Worm (Caenorhabditis elegans): ENCODE measurements around the gene cal-3.

The cal-3 gene

DNA sequence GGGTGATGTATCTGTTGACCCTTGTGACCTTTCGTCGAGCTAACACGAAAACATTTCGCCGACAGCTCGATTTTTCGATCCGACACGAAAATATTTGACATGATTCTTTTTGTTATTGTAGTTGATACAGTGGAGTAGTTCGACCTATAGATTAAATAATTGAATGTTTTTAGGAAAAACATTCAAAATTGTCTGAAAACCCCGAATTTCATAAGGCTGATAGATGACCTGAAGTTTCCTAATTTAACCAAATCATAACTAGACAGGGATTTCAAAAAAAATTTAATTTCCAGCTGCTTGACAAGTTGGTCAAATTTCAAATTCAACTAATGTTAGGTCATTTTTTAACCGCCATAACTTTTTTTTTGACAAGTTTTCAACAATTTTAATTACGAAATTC is at the start of gene cal-3:
TSS of gene cal-3 (minus strand) at position 101 of the 400 bp plus-strand sequence.
- no peak for TF ChIP-seq pha-2 (tag; optimal IDR thresholded peaks at IDR 0.05)

ce11 chrIV:3881119-3881518 is 46.2 kb upstream of the cal-3 start, which contains the start of the genes F37C4.8 and oac-23:
Gene F37C4.8, minus strand, starts transcription at chrIV:3881219.
Gene oac-23, plus strand, starts transcription at chrIV:3881441.
- TF ChIP-seq mec-3 (tag; optimal IDR thresholded peaks at IDR 0.05; ENCODE audit: borderline replicate concordance) (no peak), rnt-1 (tag; optimal IDR thresholded peaks at IDR 0.05) (no peak), ceh-14 (tag; optimal IDR thresholded peaks at IDR 0.05) (no peak), unc-42 (tag; optimal IDR thresholded peaks at IDR 0.05) (no peak), ceh-24 (tag; optimal IDR thresholded peaks at IDR 0.05) (no peak), ama-1 (optimal IDR thresholded peaks at IDR 0.05) (no peak), ztf-16 (tag; optimal IDR thresholded peaks at IDR 0.05) (no peak), sdc-2 (tag; optimal IDR thresholded peaks at IDR 0.05) (no peak), ets-4 (tag; optimal IDR thresholded peaks at IDR 0.05) (no peak), fkh-6 (tag; optimal IDR thresholded peaks at IDR 0.05) (no peak), ceh-9 (tag; optimal IDR thresholded peaks at IDR 0.05) (no peak), ceh-22 (tag; optimal IDR thresholded peaks at IDR 0.05) (no peak), lim-6 (tag; optimal IDR thresholded peaks at IDR 0.05) (no peak), ceh-19 (GFP tag; optimal IDR thresholded peaks at IDR 0.05) (no peak), madf-2 (tag; optimal IDR thresholded peaks at IDR 0.05) (no peak), ceh-45 (GFP tag; IDR thresholded peaks at IDR 0.05) (no peak), zip-5 (tag; optimal IDR thresholded peaks at IDR 0.05) (no peak), hlh-30 (tag; optimal IDR thresholded peaks at IDR 0.05; ENCODE audit: insufficient read depth) (no peak), ttx-3 (tag; optimal IDR thresholded peaks at IDR 0.05) (no peak), T23F11.4 (GFP tag; optimal IDR thresholded peaks at IDR 0.05) (no peak)

DNA sequence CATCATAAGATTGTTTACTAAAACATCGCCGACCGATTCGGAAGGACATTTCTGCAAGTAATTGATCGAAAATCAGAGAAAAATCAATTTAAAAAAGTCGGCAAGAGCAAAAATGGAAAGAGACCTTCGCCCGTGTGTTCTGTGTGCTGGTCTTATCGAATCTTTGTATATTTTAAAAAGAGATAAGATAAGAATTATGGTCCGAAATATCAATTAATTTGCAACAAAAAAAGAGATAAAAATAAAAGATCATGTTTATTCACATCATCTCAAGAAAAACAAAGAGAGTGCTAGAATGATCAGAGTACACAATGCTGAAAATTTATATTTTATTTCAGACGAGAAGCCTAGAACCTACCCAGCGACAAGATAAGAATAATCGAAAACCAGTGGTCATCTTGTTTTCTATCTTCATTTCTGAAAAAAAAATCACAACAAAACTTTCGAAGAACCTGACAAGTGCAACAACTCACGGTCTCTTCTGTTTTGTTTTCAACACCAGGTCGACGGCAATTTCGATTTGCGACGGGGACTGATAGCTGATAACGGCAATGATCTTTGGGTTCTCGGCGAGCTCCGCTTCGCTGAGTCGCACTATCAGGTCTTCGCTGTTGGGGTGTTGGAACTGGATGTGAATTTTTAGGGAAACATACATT is 43.4 kb upstream of the cal-3 start, which contains the start of gene F37C4.6:
TSS of gene F37C4.6 (minus strand) at position 51 of the 656 bp plus-strand sequence.
- peak; percentile 71 for TF ChIP-seq elt-2 (tag; optimal IDR thresholded peaks at IDR 0.05)
- TF ChIP-seq ahr-1 (tag; optimal IDR thresholded peaks at IDR 0.05), result no peak

DNA sequence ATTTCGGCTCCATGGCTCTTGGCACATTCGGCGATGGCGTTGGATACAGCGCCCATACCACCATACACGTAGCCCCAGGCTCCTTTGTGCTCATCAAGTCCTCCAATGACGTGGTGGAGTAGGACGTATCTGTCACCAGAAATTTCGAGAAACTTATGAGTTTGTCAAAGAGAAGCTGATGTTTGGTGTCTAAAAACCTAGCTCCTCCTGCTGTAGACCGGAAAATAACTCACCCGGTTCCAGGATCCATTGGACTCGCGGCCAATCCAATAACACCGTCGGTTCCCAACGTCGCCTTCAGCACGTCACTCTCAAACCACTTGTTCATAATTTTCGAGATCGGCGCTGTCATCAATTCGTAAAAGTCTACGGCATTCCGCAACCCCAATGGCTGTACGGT is 42.0 kb upstream of the cal-3 start:
- TF ChIP-seq nhr-11 (tag; optimal IDR thresholded peaks at IDR 0.05), result no peak
- TF ChIP-seq madf-2 (tag; optimal IDR thresholded peaks at IDR 0.05), result no peak
- TF ChIP-seq ceh-9 (tag; optimal IDR thresholded peaks at IDR 0.05), result no peak
- no peak for TF ChIP-seq sox-2 (GFP tag; IDR thresholded peaks at IDR 0.05)
- TF ChIP-seq ztf-16 (tag; optimal IDR thresholded peaks at IDR 0.05), result no peak
- no peak for TF ChIP-seq unc-42 (tag; optimal IDR thresholded peaks at IDR 0.05)
- TF ChIP-seq ceh-14 (tag; optimal IDR thresholded peaks at IDR 0.05), result no peak
- TF ChIP-seq che-1 (tag; optimal IDR thresholded peaks at IDR 0.05), result no peak
- TF ChIP-seq unc-55 (GFP tag; optimal IDR thresholded peaks at IDR 0.05), result no peak
- no peak for TF ChIP-seq ceh-48 (tag; optimal IDR thresholded peaks at IDR 0.05)

- TF ChIP-seq ceh-14 (tag; optimal IDR thresholded peaks at IDR 0.05) (no peak), unc-55 (GFP tag; optimal IDR thresholded peaks at IDR 0.05) (no peak), hlh-6 (tag; optimal IDR thresholded peaks at IDR 0.05) (no peak), npax-4 (tag; optimal IDR thresholded peaks at IDR 0.05) (no peak), pros-1 (tag; optimal IDR thresholded peaks at IDR 0.05) (no peak), hlh-30 (tag; optimal IDR thresholded peaks at IDR 0.05; ENCODE audit: insufficient read depth) (no peak), F13H6.1 (tag; optimal IDR thresholded peaks at IDR 0.05) (no peak), nfya-1 (tag; optimal IDR thresholded peaks at IDR 0.05) (no peak), C38D4.7 (GFP tag; optimal IDR thresholded peaks at IDR 0.05) (no peak), ets-4 (tag; optimal IDR thresholded peaks at IDR 0.05) (no peak), hlh-15 (tag; optimal IDR thresholded peaks at IDR 0.05) (no peak), fax-1 (tag; optimal IDR thresholded peaks at IDR 0.05) (no peak), dve-1 (tag; optimal IDR thresholded peaks at IDR 0.05) (no peak), madf-2 (tag; optimal IDR thresholded peaks at IDR 0.05) (no peak), pag-3 (tag; optimal IDR thresholded peaks at IDR 0.05; ENCODE audit: borderline replicate concordance) (no peak), ahr-1 (tag; optimal IDR thresholded peaks at IDR 0.05) (no peak), ceh-9 (tag; optimal IDR thresholded peaks at IDR 0.05) (no peak)
Observed at ce11 chrIV:3875260-3875659, 40.3 kb upstream of the cal-3 start.

Data from whole organism, late embryonic.